Fruit fly (Drosophila melanogaster) whole organism, embryonic: ENCODE results near the gene CG4278.

ENCODE experiments used
- Abd-B ChIP-seq: fragments of 200-800 bp; sonication (Bioruptor generic); optimal IDR thresholded peaks from 2 replicates; lab custom pipeline; 2018; ENCODE audit warnings: missing biosample characterization, mild to moderate bottlenecking, missing genetic modification characterization, moderate library complexity
- BEAF-32 ChIP-seq: fragments of 200-800 bp; sonication (Bioruptor generic); optimal IDR thresholded peaks from 3 replicates; lab custom pipeline; 2017; ENCODE audit warnings: missing biosample characterization, missing genetic modification characterization, mild to moderate bottlenecking, moderate library complexity, missing genetic modification reagents
- Bgb ChIP-seq: fragments of 200-800 bp; sonication (Bioruptor generic); IDR thresholded peaks from 2 replicates; pipeline ENCODE4 v1.3.6; 2022; ENCODE audit warnings: missing biosample characterization, missing genetic modification characterization; ENCODE audit not compliant: partially characterized antibody
- Bteb2 ChIP-seq: fragments of 200-800 bp; sonication (Bioruptor generic); optimal IDR thresholded peaks from 2 replicates; lab custom pipeline; 2016; ENCODE audit warnings: missing biosample characterization, missing genetic modification characterization
- CG10267 ChIP-seq: fragments of 200-800 bp; sonication (Bioruptor generic); optimal IDR thresholded peaks from 2 replicates; lab custom pipeline; 2018; ENCODE audit warnings: missing biosample characterization, mild to moderate bottlenecking, missing genetic modification characterization, moderate library complexity
- CG11456 ChIP-seq: fragments of 200-800 bp; sonication (Bioruptor generic); IDR thresholded peaks from 3 replicates; pipeline ENCODE4 v1.3.6; 2022; ENCODE audit warnings: missing biosample characterization, missing genetic modification characterization
- CG12236 ChIP-seq: fragments of 200-800 bp; sonication (Bioruptor generic); optimal IDR thresholded peaks from 2 replicates; lab custom pipeline; 2016; ENCODE audit warnings: missing biosample characterization, missing genetic modification characterization
- CG1233 ChIP-seq: fragments of 200-800 bp; sonication (Bioruptor generic); optimal IDR thresholded peaks from 4 replicates; lab custom pipeline; 2018; ENCODE audit warnings: missing biosample characterization, mild to moderate bottlenecking, missing genetic modification characterization
- CG15479 ChIP-seq: fragments of 200-800 bp; sonication (Bioruptor generic); optimal IDR thresholded peaks from 3 replicates; lab custom pipeline; 2019; ENCODE audit warnings: missing biosample characterization, mild to moderate bottlenecking, missing genetic modification characterization, moderate library complexity
- CG16863 ChIP-seq: fragments of 200-800 bp; sonication (Bioruptor generic); optimal IDR thresholded peaks from 3 replicates; lab custom pipeline; 2016; ENCODE audit warnings: missing biosample characterization, missing genetic modification characterization
- CG18764 ChIP-seq: fragments of 200-800 bp; sonication (Bioruptor generic); optimal IDR thresholded peaks from 3 replicates; lab custom pipeline; 2016; ENCODE audit warnings: missing biosample characterization, missing genetic modification characterization
- CG2199 ChIP-seq: fragments of 200-800 bp; sonication (Bioruptor generic); IDR thresholded peaks from 3 replicates; pipeline ENCODE4 v1.3.6; 2022; ENCODE audit warnings: missing biosample characterization, missing genetic modification characterization
- CG30020 ChIP-seq: fragments of 200-800 bp; optimal IDR thresholded peaks from 2 replicates; lab custom pipeline; 2019; ENCODE audit warnings: missing biosample characterization, mild to moderate bottlenecking, missing genetic modification characterization, moderate library complexity
- CG32532 ChIP-seq: fragments of 200-800 bp; sonication (Bioruptor generic); IDR thresholded peaks from 2 replicates; pipeline ENCODE4 v1.3.6; 2022; ENCODE audit warnings: missing biosample characterization, missing genetic modification characterization
- CG3726 ChIP-seq: fragments of 200-800 bp; sonication (Bioruptor generic); IDR thresholded peaks from 3 replicates; pipeline ENCODE4, ENCODE4 v1.3.6; 2022; ENCODE audit warnings: missing biosample characterization, missing genetic modification characterization
- CG6854 ChIP-seq: fragments of 200-800 bp; sonication (Bioruptor generic); optimal IDR thresholded peaks from 3 replicates; lab custom pipeline; 2017; ENCODE audit warnings: missing biosample characterization, mild to moderate bottlenecking, missing genetic modification characterization
- CG8359 ChIP-seq: fragments of 200-800 bp; sonication (Bioruptor generic); optimal IDR thresholded peaks from 2 replicates; lab custom pipeline; 2017; ENCODE audit warnings: missing biosample characterization, mild to moderate bottlenecking, missing genetic modification characterization, borderline replicate concordance
- CoRest ChIP-seq: fragments of 200-800 bp; sonication (Bioruptor generic); optimal IDR thresholded peaks from 3 replicates; lab custom pipeline; 2018; ENCODE audit warnings: missing biosample characterization, mild to moderate bottlenecking, missing genetic modification characterization, moderate library complexity
- Dad ChIP-seq: fragments of 200-800 bp; sonication (Bioruptor generic); optimal IDR thresholded peaks from 3 replicates; lab custom pipeline; 2016; ENCODE audit warnings: missing biosample characterization, missing genetic modification characterization
- Deaf1 ChIP-seq: fragments of 200-800 bp; optimal IDR thresholded peaks from 3 replicates; lab custom pipeline; 2019; ENCODE audit warnings: missing biosample characterization, mild to moderate bottlenecking, missing genetic modification characterization, moderate library complexity
- Doc2 ChIP-seq: fragments of 200-800 bp; sonication (Bioruptor generic); IDR thresholded peaks from 2 replicates; pipeline ENCODE4 v1.3.6; 2022; ENCODE audit warnings: missing biosample characterization, missing genetic modification characterization
- Dp ChIP-seq: fragments of 200-800 bp; sonication (Bioruptor generic); optimal IDR thresholded peaks from 2 replicates; lab custom pipeline; 2018; ENCODE audit warnings: missing biosample characterization, mild to moderate bottlenecking, missing genetic modification characterization, moderate library complexity
- Dref ChIP-seq: fragments of 200-800 bp; sonication (Bioruptor generic); IDR thresholded peaks from 2 replicates; pipeline ENCODE4 v1.3.6; 2022; ENCODE audit warnings: missing biosample characterization, missing genetic modification characterization
- Fer1 ChIP-seq: fragments of 200-800 bp; sonication (Bioruptor generic); optimal IDR thresholded peaks from 2 replicates; lab custom pipeline; 2017; ENCODE audit warnings: missing biosample characterization, mild to moderate bottlenecking, missing genetic modification characterization
- H15 ChIP-seq: fragments of 200-800 bp; sonication (Bioruptor generic); IDR thresholded peaks from 3 replicates; pipeline ENCODE4 v1.3.6; 2022; ENCODE audit warnings: missing biosample characterization, missing genetic modification characterization
- Hmr ChIP-seq: fragments of 200-800 bp; sonication (Bioruptor generic); optimal IDR thresholded peaks from 3 replicates; lab custom pipeline; 2017; ENCODE audit warnings: mild to moderate bottlenecking, missing biosample characterization, missing genetic modification reagents, missing genetic modification characterization
- Nf-YB ChIP-seq: fragments of 200-800 bp; sonication (Bioruptor generic); optimal IDR thresholded peaks from 3 replicates; lab custom pipeline; 2019; ENCODE audit warnings: missing biosample characterization, mild to moderate bottlenecking, missing genetic modification characterization, moderate library complexity
- Sox100B ChIP-seq: fragments of 200-800 bp; sonication (Bioruptor generic); optimal IDR thresholded peaks from 3 replicates; lab custom pipeline; 2018; ENCODE audit warnings: missing biosample characterization, mild to moderate bottlenecking, missing genetic modification characterization
- Ssrp ChIP-seq: fragments of 200-800 bp; sonication (Bioruptor generic); optimal IDR thresholded peaks from 2 replicates; lab custom pipeline; 2018; ENCODE audit warnings: missing biosample characterization, mild to moderate bottlenecking, missing genetic modification characterization, moderate library complexity
- Vsx1 ChIP-seq: fragments of 200-800 bp; sonication (Bioruptor generic); optimal IDR thresholded peaks from 2 replicates; lab custom pipeline; 2017; ENCODE audit warnings: missing biosample characterization, mild to moderate bottlenecking, missing genetic modification characterization, missing genetic modification reagents
- ab ChIP-seq: fragments of 200-800 bp; sonication (Bioruptor generic); optimal IDR thresholded peaks from 2 replicates; lab custom pipeline; 2016; ENCODE audit warnings: missing biosample characterization, missing genetic modification characterization
- al ChIP-seq: fragments of 200-800 bp; sonication (Bioruptor generic); IDR thresholded peaks from 2 replicates; pipeline ENCODE4 v1.3.6; 2022; ENCODE audit warnings: missing biosample characterization, missing genetic modification characterization
- cg ChIP-seq: fragments of 200-800 bp; sonication (Bioruptor generic); optimal IDR thresholded peaks from 3 replicates; lab custom pipeline; 2019; ENCODE audit warnings: missing biosample characterization, mild to moderate bottlenecking, missing genetic modification characterization, moderate library complexity
- crc ChIP-seq: fragments of 200-800 bp; sonication (Bioruptor generic); optimal IDR thresholded peaks from 2 replicates; lab custom pipeline; 2016; ENCODE audit warnings: missing biosample characterization, missing genetic modification characterization
- dimm ChIP-seq: fragments of 200-800 bp; sonication (Bioruptor generic); IDR thresholded peaks from 2 replicates; pipeline ENCODE4 v1.3.6; 2022; ENCODE audit warnings: missing biosample characterization, missing genetic modification characterization
- dpn ChIP-seq, 2 experiments: fragments of 200-800 bp; sonication (Bioruptor generic); optimal IDR thresholded peaks; 3 replicates each; lab custom pipeline; 2016; ENCODE audit warnings: missing biosample characterization in 2 of 2, missing genetic modification characterization in 2 of 2
- fd3F ChIP-seq: fragments of 200-800 bp; sonication (Bioruptor generic); optimal IDR thresholded peaks from 2 replicates; lab custom pipeline; 2018; ENCODE audit warnings: missing biosample characterization, mild to moderate bottlenecking, missing genetic modification characterization, moderate library complexity
- fd96Cb ChIP-seq: fragments of 200-800 bp; sonication (Bioruptor generic); optimal IDR thresholded peaks from 2 replicates; lab custom pipeline; 2018; ENCODE audit warnings: missing biosample characterization, mild to moderate bottlenecking, missing genetic modification characterization, moderate library complexity
- gcm2 ChIP-seq: fragments of 200-800 bp; sonication (Bioruptor generic); optimal IDR thresholded peaks from 2 replicates; lab custom pipeline; 2016; ENCODE audit warnings: missing biosample characterization, missing genetic modification characterization
- knrl ChIP-seq: fragments of 200-800 bp; sonication (Bioruptor generic); IDR thresholded peaks from 3 replicates; pipeline ENCODE4 v1.3.6; 2022; ENCODE audit warnings: missing biosample characterization, missing genetic modification characterization; ENCODE audit not compliant: partially characterized antibody
- maf-S ChIP-seq: fragments of 200-800 bp; sonication (Bioruptor generic); optimal IDR thresholded peaks from 2 replicates; lab custom pipeline; 2016; ENCODE audit warnings: missing biosample characterization, missing genetic modification characterization
- nmo ChIP-seq: fragments of 200-800 bp; sonication (Bioruptor generic); optimal IDR thresholded peaks from 2 replicates; lab custom pipeline; 2018; ENCODE audit warnings: missing biosample characterization, mild to moderate bottlenecking, missing genetic modification characterization, moderate library complexity
- prd ChIP-seq, 3 experiments: fragments of >200 bp in 2 of 3; fragments of 200-800 bp in 1 of 3; sonication (Bioruptor generic) in 1 of 3; optimal IDR thresholded peaks in 2 of 3; IDR thresholded peaks in 1 of 3; 2 replicates in 2 of 3; 3 replicates in 1 of 3; pipeline versions ENCODE4 v1.3.6 to Lab custom; 2017 to 2022; ENCODE audit warnings: missing biosample characterization in 1 of 3, missing genetic modification characterization in 1 of 3
- psq ChIP-seq: fragments of 200-800 bp; sonication (Bioruptor generic); optimal IDR thresholded peaks from 2 replicates; lab custom pipeline; 2017; ENCODE audit warnings: missing biosample characterization, missing genetic modification characterization
- salm ChIP-seq: fragments of 200-800 bp; sonication (Bioruptor generic); optimal IDR thresholded peaks from 2 replicates; lab custom pipeline; 2018; ENCODE audit warnings: missing biosample characterization, mild to moderate bottlenecking, missing genetic modification characterization
- sc ChIP-seq, 3 experiments: fragments of >200 bp in 2 of 3; fragments of 200-800 bp in 1 of 3; sonication (Bioruptor generic) in 1 of 3; optimal IDR thresholded peaks; 2 replicates in 2 of 3; 3 replicates in 1 of 3; lab custom pipeline; 2017; ENCODE audit warnings: mild to moderate bottlenecking in 1 of 3, missing biosample characterization in 1 of 3, missing genetic modification characterization in 1 of 3, missing genetic modification reagents in 1 of 3
- zen2 ChIP-seq: fragments of 200-800 bp; sonication (Bioruptor generic); IDR thresholded peaks from 3 replicates; pipeline ENCODE4 v1.3.6; 2022; ENCODE audit warnings: missing biosample characterization, missing genetic modification characterization; ENCODE audit not compliant: partially characterized antibody
- zfh1 ChIP-seq: fragments of 200-800 bp; sonication (Bioruptor generic); IDR thresholded peaks from 3 replicates; pipeline ENCODE4 v1.3.6; 2022; ENCODE audit warnings: missing biosample characterization, missing genetic modification characterization

The CG4278 gene

dm6 chr2L:16285692-16286359, 41.0 kb upstream of the CG4278 start (continued):
- TF ChIP-seq CG15479 (GFP tag; lab: Kevin White, UChicago) (peak; percentile 77), H15 (GFP tag; lab: Robert Waterston, UW) (no peak), CG6854 (GFP tag; lab: Kevin White, UChicago) (peak; percentile 84), fd96Cb (tag; lab: Kevin White, UChicago) (peak; percentile 94), CG10267 (peak; percentile 79), Abd-B (peak; percentile 88), nmo (GFP tag; lab: Kevin White, UChicago) (peak; percentile 90), CG2199 (GFP tag; lab: Robert Waterston, UW) (no peak), BEAF-32 (GFP tag; lab: Kevin White, UChicago) (no peak), Doc2 (GFP tag; lab: Robert Waterston, UW) (no peak), CG30020 (tag; lab: Kevin White, UChicago) (no peak), CG18764 (GFP tag; lab: Kevin White, UChicago) (peak; percentile 83), Hmr (GFP tag; lab: Kevin White, UChicago) (peak; percentile 76), psq (GFP tag; lab: Kevin White, UChicago) (peak; percentile 48), al (GFP tag; lab: Robert Waterston, UW) (no peak), sc (optimal IDR thresholded peaks at IDR 0.05; lab: Kevin White, UChicago) (no peak), sc (GFP tag; optimal IDR thresholded peaks at IDR 0.05; lab: Kevin White, UChicago) (peak; percentile 66), crc (GFP tag; lab: Kevin White, UChicago) (peak; percentile 81), CG3726 (GFP tag; lab: Robert Waterston, UW) (no peak), prd (optimal IDR thresholded peaks at IDR 0.05; lab: Kevin White, UChicago) (no peak), prd (GFP tag; IDR thresholded peaks at IDR 0.05; lab: Robert Waterston, UW) (no peak), fd3F (GFP tag; lab: Kevin White, UChicago) (peak; percentile 86), Dad (GFP tag; lab: Kevin White, UChicago) (peak; percentile 71), ab (GFP tag; lab: Kevin White, UChicago) (peak; percentile 15), Dp (GFP tag; lab: Kevin White, UChicago) (no peak), CG12236 (GFP tag; lab: Kevin White, UChicago) (peak; percentile 84), salm (tag; lab: Kevin White, UChicago) (peak; percentile 82), dimm (GFP tag; lab: Robert Waterston, UW) (no peak), maf-S (GFP tag; lab: Kevin White, UChicago) (peak; percentile 89), gcm2 (GFP tag; lab: Kevin White, UChicago) (peak; percentile 32), CG8359 (GFP tag; lab: Kevin White, UChicago) (peak; percentile 78), zen2 (GFP tag; lab: Robert Waterston, UW) (no peak), CoRest (tag; lab: Kevin White, UChicago) (peak; percentile 91), Dref (GFP tag; lab: Robert Waterston, UW) (no peak), cg (GFP tag; lab: Kevin White, UChicago) (no peak), CG16863 (GFP tag; lab: Kevin White, UChicago) (peak; percentile 82), Bgb (GFP tag; lab: Robert Waterston, UW) (no peak), Vsx1 (peak; percentile 58), knrl (GFP tag; lab: Robert Waterston, UW) (no peak), CG1233 (GFP tag; lab: Kevin White, UChicago) (peak; percentile 81), CG11456 (GFP tag; lab: Robert Waterston, UW) (no peak), Fer1 (GFP tag; lab: Kevin White, UChicago) (peak; percentile 79), Bteb2 (GFP tag; lab: Kevin White, UChicago) (peak; percentile 71), Deaf1 (tag; lab: Kevin White, UChicago) (peak; percentile 54), zfh1 (no peak), Nf-YB (GFP tag; lab: Kevin White, UChicago) (peak; percentile 63), Sox100B (GFP tag; lab: Kevin White, UChicago) (peak; percentile 69), CG32532 (no peak), Ssrp (peak; percentile 91), dpn (GFP tag; optimal IDR thresholded peaks at IDR 0.05; lab: Kevin White, UChicago) (peak; percentile 80 to 86)
